Worm (Caenorhabditis elegans) whole organism, late embryonic: ENCODE data around the gene pei-2.

ENCODE experiments used
- ahr-1 ChIP-seq: sonication (generic microtip); optimal IDR thresholded peaks from 2 replicates; lab custom pipeline; 2016; ENCODE audit warnings: missing genetic modification characterization, missing compliant biosample characterization
- ama-1 ChIP-seq: fragments of 150-350 bp; optimal IDR thresholded peaks from 2 replicates; lab custom pipeline; 2014
- ceh-22 ChIP-seq: sonication (generic microtip); optimal IDR thresholded peaks from 2 replicates; lab custom pipeline; 2017; ENCODE audit warnings: missing biosample characterization, missing genetic modification characterization
- ceh-30 ChIP-seq: fragments of 150-350 bp; optimal IDR thresholded peaks from 2 replicates; lab custom pipeline; 2014; ENCODE audit warnings: missing biosample characterization, missing genetic modification characterization
- ceh-6 ChIP-seq: fragments of 200-800 bp; sonication (Bioruptor generic); optimal IDR thresholded peaks from 2 replicates; lab custom pipeline; 2018; ENCODE audit warnings: mild to moderate bottlenecking, missing genetic modification characterization, missing compliant biosample characterization
- dve-1 ChIP-seq: sonication (generic microtip); optimal IDR thresholded peaks from 2 replicates; lab custom pipeline; 2017; ENCODE audit warnings: antibody characterized with exemption, mild to moderate bottlenecking, missing genetic modification characterization, missing compliant biosample characterization
- fax-1 ChIP-seq: sonication (generic microtip); optimal IDR thresholded peaks from 2 replicates; lab custom pipeline; 2016; ENCODE audit warnings: missing genotype, missing genetic modification characterization, missing compliant biosample characterization
- hlh-30 ChIP-seq: sonication (generic microtip); optimal IDR thresholded peaks from 2 replicates; lab custom pipeline; 2017; ENCODE audit warnings: antibody characterized with exemption, missing genetic modification characterization, missing compliant biosample characterization; ENCODE audit not compliant: insufficient read depth
- madf-2 ChIP-seq: sonication (generic microtip); optimal IDR thresholded peaks from 2 replicates; lab custom pipeline; 2017; ENCODE audit warnings: missing genetic modification characterization, missing compliant biosample characterization
- nfya-1 ChIP-seq: sonication (generic microtip); optimal IDR thresholded peaks from 2 replicates; lab custom pipeline; 2017; ENCODE audit warnings: missing genetic modification characterization, mild to moderate bottlenecking, missing compliant biosample characterization, antibody characterized with exemption, moderate library complexity
- pros-1 ChIP-seq: fragments of 150-350 bp; optimal IDR thresholded peaks from 2 replicates; lab custom pipeline; 2014; ENCODE audit warnings: missing biosample characterization, missing genetic modification reagents, missing genetic modification characterization
- sox-4 ChIP-seq: sonication (generic microtip); optimal IDR thresholded peaks from 2 replicates; lab custom pipeline; 2017; ENCODE audit warnings: mild to moderate bottlenecking, missing genetic modification characterization, inconsistent platforms, missing compliant biosample characterization

pei-2 gene

DNA sequence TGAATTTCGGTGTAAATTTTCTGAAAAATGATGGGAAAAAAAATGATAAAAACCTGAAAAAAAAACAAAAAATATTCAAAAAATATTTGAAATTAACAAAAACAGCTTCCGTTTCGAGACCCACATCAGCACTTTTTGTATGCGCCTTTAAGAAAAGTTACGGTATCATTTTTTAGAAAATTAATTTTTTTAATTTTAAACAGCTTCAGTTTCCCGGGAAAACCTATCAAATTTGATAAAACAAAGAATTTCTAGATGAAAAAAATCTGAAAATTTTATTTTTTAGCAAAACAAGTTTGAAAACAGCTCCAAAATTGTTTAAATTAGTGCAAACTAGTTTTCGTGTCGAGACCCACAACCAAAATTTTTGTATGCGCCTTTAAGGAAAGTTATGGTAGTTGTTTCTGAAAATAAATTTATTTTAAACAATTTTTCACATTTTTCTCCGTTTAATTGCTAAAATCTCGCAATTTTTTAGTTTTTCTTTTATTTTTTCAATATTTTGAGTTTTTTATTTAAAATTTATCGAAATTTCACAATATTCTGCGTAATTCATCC is 54.2 kb downstream of the pei-2 start:
- TF ChIP-seq ceh-22 (tag; lab: Kevin White, UChicago) (no peak), sox-4 (tag; lab: Kevin White, UChicago) (no peak), nfya-1 (tag; lab: Kevin White, UChicago) (no peak), ahr-1 (tag; lab: Kevin White, UChicago) (no peak), pros-1 (no peak), hlh-30 (no peak), ama-1 (lab: Kevin White, UChicago) (no peak), ceh-6 (GFP tag; lab: Kevin White, UChicago) (no peak), ceh-30 (tag; lab: Kevin White, UChicago) (no peak), fax-1 (tag; lab: Kevin White, UChicago) (no peak), dve-1 (tag; lab: Kevin White, UChicago) (no peak), madf-2 (tag; lab: Kevin White, UChicago) (no peak)
